Fruit fly (Drosophila melanogaster): ENCODE results near the gene Jon25Biii.

Jon25Biii gene

dm6 chr2L:4976988-4977551 is 26.5 kb upstream of the Jon25Biii start, which contains the start of the genes Gmd and CG3792 (continued):
- TF ChIP-seq Trl (optimal IDR thresholded peaks at IDR 0.05): no peak
- peak; percentile 94 for TF ChIP-seq Trl (GFP tag; optimal IDR thresholded peaks at IDR 0.05)
- TF ChIP-seq CG13894 (tag; optimal IDR thresholded peaks at IDR 0.05): peak; percentile 95
- TF ChIP-seq CG34422 (GFP tag; IDR thresholded peaks at IDR 0.05): peak; percentile 98
- peak; percentile 87 for TF ChIP-seq kah (GFP tag; optimal IDR thresholded peaks at IDR 0.05)
- peak; percentile 77 for TF ChIP-seq CG7271 (tag; optimal IDR thresholded peaks at IDR 0.05)
- TF ChIP-seq Ets65A (GFP tag): peak; percentile 99
- TF ChIP-seq CG11723 (GFP tag; optimal IDR thresholded peaks at IDR 0.05): peak; percentile 91
- peak; percentile 85 to 96 for TF ChIP-seq chif (GFP tag; optimal IDR thresholded peaks at IDR 0.05)
- no peak for TF ChIP-seq CG1832 (GFP tag; optimal IDR thresholded peaks at IDR 0.05)
- peak; percentile 95 for TF ChIP-seq ken (GFP tag; IDR thresholded peaks at IDR 0.05)
- peak; percentile 93 for TF ChIP-seq CG12104 (GFP tag; optimal IDR thresholded peaks at IDR 0.05)
- peak; percentile 86; the same call in 1 of the 2 replicates for TF ChIP-seq ham (GFP tag; IDR thresholded peaks at IDR 0.05)
- peak; percentile 95 for TF ChIP-seq Ssrp (tag; optimal IDR thresholded peaks at IDR 0.05)
- TF ChIP-seq pros (GFP tag; optimal IDR thresholded peaks at IDR 0.05): peak; percentile 64
- 0 out of 2 replicates have a peak, but pooled peaks have one; percentile 41 for TF ChIP-seq CkIIα-i1 (GFP tag; IDR thresholded peaks at IDR 0.05)
- peak; percentile 94 for TF ChIP-seq CG12391 (tag; optimal IDR thresholded peaks at IDR 0.05)
- TF ChIP-seq CG4730 (GFP tag; IDR thresholded peaks at IDR 0.05): peak; percentile 95
- peak; percentile 91 for TF ChIP-seq Blimp-1 (GFP tag; optimal IDR thresholded peaks at IDR 0.05)
- TF ChIP-seq CG9932 (GFP tag; IDR thresholded peaks at IDR 0.05): peak; percentile 98
- peak; percentile 92 for TF ChIP-seq CG15601 (tag; optimal IDR thresholded peaks at IDR 0.05)
- peak; percentile 92 to 94 for TF ChIP-seq Hr51 (GFP tag; optimal IDR thresholded peaks at IDR 0.05)
- TF ChIP-seq rib (GFP tag; IDR thresholded peaks at IDR 0.05): peak; percentile 96
- TF ChIP-seq cato (GFP tag; optimal IDR thresholded peaks at IDR 0.05; ENCODE audit: borderline replicate concordance): peak; percentile 91
- peak; percentile 91 for TF ChIP-seq CG17612 (GFP tag; IDR thresholded peaks at IDR 0.05)
- no peak for TF ChIP-seq chinmo (GFP tag; IDR thresholded peaks at IDR 0.05; ENCODE audit: partially characterized antibody)
- TF ChIP-seq Deaf1 (tag; optimal IDR thresholded peaks at IDR 0.05): no peak
- peak; percentile 88 for TF ChIP-seq vnd (GFP tag; IDR thresholded peaks at IDR 0.05; ENCODE audit: partially characterized antibody)
- TF ChIP-seq CG1529 (GFP tag; optimal IDR thresholded peaks at IDR 0.05): peak; percentile 86
- peak; percentile 96 for TF ChIP-seq Meics (GFP tag; optimal IDR thresholded peaks at IDR 0.05)
- peak; percentile 92 for TF ChIP-seq Six4 (GFP tag; optimal IDR thresholded peaks at IDR 0.05)
- TF ChIP-seq tap (tag; optimal IDR thresholded peaks at IDR 0.05): peak; percentile 88
- peak; percentile 72 for TF ChIP-seq CG7928 (GFP tag; optimal IDR thresholded peaks at IDR 0.05)
- peak; percentile 96 for TF ChIP-seq Camta (GFP tag; optimal IDR thresholded peaks at IDR 0.05)
- peak; percentile 90 for TF ChIP-seq gcm2 (GFP tag; optimal IDR thresholded peaks at IDR 0.05)
- peak; percentile 88 for TF ChIP-seq CG31388 (GFP tag; optimal IDR thresholded peaks at IDR 0.05)
- TF ChIP-seq Xbp1 (GFP tag; optimal IDR thresholded peaks at IDR 0.05): peak; percentile 97
- peak; percentile 94 for TF ChIP-seq CG8944 (GFP tag; optimal IDR thresholded peaks at IDR 0.05)
- TF ChIP-seq zen (tag; optimal IDR thresholded peaks at IDR 0.05): peak; percentile 93
- peak; percentile 95 for TF ChIP-seq B-H1 (GFP tag; IDR thresholded peaks at IDR 0.05)
- TF ChIP-seq Dfd (GFP tag; optimal IDR thresholded peaks at IDR 0.05): no peak
- peak; percentile 77 for TF ChIP-seq kni (GFP tag; optimal IDR thresholded peaks at IDR 0.05)
- TF ChIP-seq NK7.1 (GFP tag; optimal IDR thresholded peaks at IDR 0.05): peak; percentile 81
- TF ChIP-seq bcd (GFP tag; optimal IDR thresholded peaks at IDR 0.05): peak; percentile 94
- TF ChIP-seq CG14667 (GFP tag; IDR thresholded peaks at IDR 0.05): peak; percentile 93
- TF ChIP-seq chm (GFP tag; IDR thresholded peaks at IDR 0.05): peak; percentile 91
- peak; percentile 95 for TF ChIP-seq grau (tag; optimal IDR thresholded peaks at IDR 0.05)
- peak; percentile 81 for TF ChIP-seq Lhr (GFP tag; optimal IDR thresholded peaks at IDR 0.05)
- TF ChIP-seq run (tag; optimal IDR thresholded peaks at IDR 0.05): peak; percentile 80
- peak; percentile 77 for TF ChIP-seq CG10274 (GFP tag; optimal IDR thresholded peaks at IDR 0.05)
